Fruit fly (Drosophila melanogaster): Measurements from ENCODE around the gene CG34002.
A peak's percentile ranks its signal among the peaks of the same experiment; 100 is the strongest.

The CG34002 gene

dm6 chr3L:17833525-17833924 lies 24.7 kb upstream of the CG34002 start, which contains the start of gene CG32188:
CG32188 (minus strand) TSS chr3L:17833625.
- TF ChIP-seq CG8119 (GFP tag; IDR thresholded peaks at IDR 0.05): no peak
- TF ChIP-seq Sox102F (GFP tag; optimal IDR thresholded peaks at IDR 0.05): no peak
- TF ChIP-seq CG11294 (GFP tag; IDR thresholded peaks at IDR 0.05): no peak
- TF ChIP-seq Blimp-1 (GFP tag; optimal IDR thresholded peaks at IDR 0.05): no peak
- no peak for TF ChIP-seq CG1621 (tag; optimal IDR thresholded peaks at IDR 0.05)
- no peak for TF ChIP-seq CG8632 (GFP tag; optimal IDR thresholded peaks at IDR 0.05)
- TF ChIP-seq fd59A (GFP tag; optimal IDR thresholded peaks at IDR 0.05): no peak
- TF ChIP-seq CG6276 (GFP tag; optimal IDR thresholded peaks at IDR 0.05): no peak
- no peak for TF ChIP-seq CG6792 (GFP tag; optimal IDR thresholded peaks at IDR 0.05)
- TF ChIP-seq CG9139 (GFP tag; optimal IDR thresholded peaks at IDR 0.05): no peak
- TF ChIP-seq Hr39 (GFP tag; optimal IDR thresholded peaks at IDR 0.05): no peak
- no peak for TF ChIP-seq CG32006 (GFP tag; optimal IDR thresholded peaks at IDR 0.05)
- TF ChIP-seq CG16779 (tag; optimal IDR thresholded peaks at IDR 0.05): no peak
- TF ChIP-seq CG34406 (GFP tag; optimal IDR thresholded peaks at IDR 0.05): no peak
- no peak for TF ChIP-seq Eip75B (GFP tag; optimal IDR thresholded peaks at IDR 0.05)
- no peak for TF ChIP-seq Met (GFP tag; optimal IDR thresholded peaks at IDR 0.05)

dm6 chr3L:17835074-17835473 lies 23.2 kb upstream of the CG34002 start, which contains the start of gene CG32189:
CG32189 (minus strand) TSS chr3L:17835174.
- no peak for TF ChIP-seq CG8119 (GFP tag; IDR thresholded peaks at IDR 0.05)
- TF ChIP-seq CG31627 (GFP tag; optimal IDR thresholded peaks at IDR 0.05): no peak
- no peak for TF ChIP-seq OdsH (GFP tag; optimal IDR thresholded peaks at IDR 0.05)
- TF ChIP-seq CG15336 (GFP tag; IDR thresholded peaks at IDR 0.05): no peak
- no peak for TF ChIP-seq dac (GFP tag; optimal IDR thresholded peaks at IDR 0.05)
- TF ChIP-seq ss (GFP tag; optimal IDR thresholded peaks at IDR 0.05): no peak
- TF ChIP-seq CG9139 (GFP tag; optimal IDR thresholded peaks at IDR 0.05): no peak
- no peak for TF ChIP-seq Hr39 (GFP tag; optimal IDR thresholded peaks at IDR 0.05)

- no peak for TF ChIP-seq achi (GFP tag; optimal IDR thresholded peaks at IDR 0.05)
- TF ChIP-seq CG7368 (GFP tag; optimal IDR thresholded peaks at IDR 0.05): no peak
- TF ChIP-seq Lpt (GFP tag; optimal IDR thresholded peaks at IDR 0.05): no peak
- peak; percentile 48 for TF ChIP-seq Sox102F (GFP tag; optimal IDR thresholded peaks at IDR 0.05)
- TF ChIP-seq CG1621 (tag; optimal IDR thresholded peaks at IDR 0.05): no peak
- no peak for TF ChIP-seq salr (GFP tag; optimal IDR thresholded peaks at IDR 0.05)
- no peak for TF ChIP-seq dac (GFP tag; optimal IDR thresholded peaks at IDR 0.05)
- peak; percentile 63 for TF ChIP-seq Eip78C (GFP tag)
- TF ChIP-seq CG11294 (GFP tag; IDR thresholded peaks at IDR 0.05): no peak
- no peak for TF ChIP-seq CG6808 (GFP tag; optimal IDR thresholded peaks at IDR 0.05)
- TF ChIP-seq Sox14 (GFP tag; optimal IDR thresholded peaks at IDR 0.05): peak; percentile 32
- TF ChIP-seq Hr39 (GFP tag; optimal IDR thresholded peaks at IDR 0.05): no peak
- TF ChIP-seq esn (GFP tag; optimal IDR thresholded peaks at IDR 0.05): no peak
- TF ChIP-seq CG6792 (GFP tag; optimal IDR thresholded peaks at IDR 0.05): no peak
- peak; percentile 29 for TF ChIP-seq Met (GFP tag; optimal IDR thresholded peaks at IDR 0.05)
- no peak for TF ChIP-seq CG4318 (GFP tag; optimal IDR thresholded peaks at IDR 0.05)
- TF ChIP-seq CG8319 (GFP tag; optimal IDR thresholded peaks at IDR 0.05): no peak
- no peak for TF ChIP-seq cyc (GFP tag; optimal IDR thresholded peaks at IDR 0.05)
- TF ChIP-seq svp (GFP tag): peak; percentile 95
- TF ChIP-seq CG32006 (GFP tag; optimal IDR thresholded peaks at IDR 0.05): no peak
- TF ChIP-seq Hr4 (GFP tag; optimal IDR thresholded peaks at IDR 0.05): peak; percentile 13
- TF ChIP-seq CG34406 (GFP tag; optimal IDR thresholded peaks at IDR 0.05): peak; percentile 3
- peak; percentile 8 for TF ChIP-seq CG8632 (GFP tag; optimal IDR thresholded peaks at IDR 0.05)
- TF ChIP-seq dsx (GFP tag; optimal IDR thresholded peaks at IDR 0.05; ENCODE audit: poor library complexity, severe bottlenecking): no peak
- no peak for TF ChIP-seq Gug (GFP tag; IDR thresholded peaks at IDR 0.05)
- no peak for TF ChIP-seq CG9139 (GFP tag; optimal IDR thresholded peaks at IDR 0.05)
- TF ChIP-seq CG10631 (GFP tag; optimal IDR thresholded peaks at IDR 0.05): no peak
- no peak for TF ChIP-seq fd85E (GFP tag; optimal IDR thresholded peaks at IDR 0.05)
- TF ChIP-seq CG6854 (GFP tag; optimal IDR thresholded peaks at IDR 0.05): no peak
- no peak for TF ChIP-seq CG6276 (GFP tag; optimal IDR thresholded peaks at IDR 0.05)
- TF ChIP-seq vri (GFP tag; optimal IDR thresholded peaks at IDR 0.05): peak; percentile 42
- no peak for TF ChIP-seq CG31627 (GFP tag; optimal IDR thresholded peaks at IDR 0.05)
- TF ChIP-seq Blimp-1 (GFP tag; optimal IDR thresholded peaks at IDR 0.05): no peak
- no peak for TF ChIP-seq fkh (GFP tag; optimal IDR thresholded peaks at IDR 0.05)
- TF ChIP-seq CG11762 (GFP tag; optimal IDR thresholded peaks at IDR 0.05; ENCODE audit: insufficient read depth): no peak
- no peak for TF ChIP-seq lz (GFP tag; optimal IDR thresholded peaks at IDR 0.05)
- no peak for TF ChIP-seq OdsH (GFP tag; optimal IDR thresholded peaks at IDR 0.05)
- TF ChIP-seq CG8119 (GFP tag; IDR thresholded peaks at IDR 0.05): no peak
- no peak for TF ChIP-seq Smox (GFP tag; optimal IDR thresholded peaks at IDR 0.05)
- no peak for TF ChIP-seq Hr38 (GFP tag; optimal IDR thresholded peaks at IDR 0.05)
Measured at dm6 chr3L:17841085-17841606, 17.1 kb upstream of the CG34002 start, which contains the start of gene CG5577. CG5577 (minus strand) TSS chr3L:17841427.

Data from whole organism, prepupa.